Worm (Caenorhabditis elegans) whole organism, L4 larva: Measurements from ENCODE around the gene fli-1.

Source experiments
- F26F4.8 ChIP-seq: fragments of 200-800 bp; sonication (Bioruptor generic); conservative IDR thresholded peaks from 2 replicates; pipeline ENCODE4 v1.3.6; 2022; ENCODE audit warnings: missing genetic modification characterization, missing compliant biosample characterization
- F37D6.2 ChIP-seq: sonication (generic microtip); optimal IDR thresholded peaks from 2 replicates; lab custom pipeline; 2016; ENCODE audit warnings: mild to moderate bottlenecking, missing genetic modification characterization, missing compliant biosample characterization
- T20F7.1 ChIP-seq: fragments of 200-800 bp; sonication (Bioruptor generic); optimal IDR thresholded peaks from 2 replicates; lab custom pipeline; 2018; ENCODE audit warnings: mild to moderate bottlenecking, missing genetic modification characterization, missing compliant biosample characterization
- T26A8.4 ChIP-seq: fragments of 200-800 bp; sonication (Bioruptor generic); IDR thresholded peaks from 2 replicates; pipeline ENCODE4 v1.3.6; 2022; ENCODE audit warnings: missing genetic modification characterization, missing compliant biosample characterization
- Y48G9A.11 ChIP-seq: fragments of 200-800 bp; sonication (Bioruptor generic); IDR thresholded peaks from 2 replicates; pipeline ENCODE4 v1.3.6; 2022; ENCODE audit warnings: missing genetic modification reagents, missing genetic modification characterization, missing compliant biosample characterization
- Y5F2A.4 ChIP-seq: fragments of 200-800 bp; sonication (Bioruptor generic); optimal IDR thresholded peaks from 2 replicates; lab custom pipeline; 2018; ENCODE audit warnings: mild to moderate bottlenecking, missing genetic modification characterization, missing compliant biosample characterization
- aha-1 ChIP-seq: fragments of 150-350 bp; peaks from one replicate; lab custom pipeline; 2014; ENCODE audit warnings: missing biosample characterization, missing genetic modification characterization
- aly-2 ChIP-seq: sonication (generic microtip); optimal IDR thresholded peaks from 2 replicates; lab custom pipeline; 2018; ENCODE audit warnings: missing biosample characterization, missing genetic modification characterization
- arid-1 ChIP-seq: fragments of 200-800 bp; sonication (Bioruptor generic); conservative IDR thresholded peaks from 2 replicates; pipeline ENCODE4 v1.3.6; 2022; ENCODE audit warnings: missing genetic modification reagents, missing genetic modification characterization, missing compliant biosample characterization
- attf-4 ChIP-seq: sonication (generic microtip); optimal IDR thresholded peaks from 3 replicates; lab custom pipeline; 2017; ENCODE audit warnings: missing biosample characterization, missing genetic modification characterization
- ceh-20 ChIP-seq: fragments of 200-800 bp; sonication (Bioruptor generic); IDR thresholded peaks from 2 replicates; pipeline ENCODE4 v1.3.6; 2022; ENCODE audit warnings: missing genetic modification reagents, missing genetic modification characterization, missing compliant biosample characterization
- ceh-44 ChIP-seq: fragments of 200-800 bp; sonication (Bioruptor generic); IDR thresholded peaks from 2 replicates; pipeline ENCODE4 v1.3.6; 2022; ENCODE audit warnings: missing genetic modification reagents, missing genetic modification characterization, missing compliant biosample characterization
- ceh-62 ChIP-seq: sonication (generic microtip); optimal IDR thresholded peaks from 2 replicates; lab custom pipeline; 2017; ENCODE audit warnings: missing biosample characterization, missing genetic modification characterization
- ces-1 ChIP-seq: fragments of 150-350 bp; sonication (generic microtip); optimal IDR thresholded peaks from 4 replicates; lab custom pipeline; 2014; ENCODE audit warnings: missing biosample characterization, missing genetic modification reagents, missing genetic modification characterization
- cey-2 ChIP-seq: sonication (generic microtip); optimal IDR thresholded peaks from 3 replicates; lab custom pipeline; 2017; ENCODE audit warnings: missing genetic modification characterization, mild to moderate bottlenecking, missing compliant biosample characterization, antibody characterized with exemption, borderline replicate concordance; ENCODE audit not compliant: insufficient read depth
- ctbp-1 ChIP-seq: fragments of 200-800 bp; sonication (Bioruptor generic); IDR thresholded peaks from 2 replicates; pipeline ENCODE4 v1.3.6; 2022; ENCODE audit warnings: missing genetic modification reagents, missing genetic modification characterization, missing compliant biosample characterization
- daf-19 ChIP-seq: fragments of 200-800 bp; sonication (Bioruptor generic); conservative IDR thresholded peaks from 2 replicates; pipeline ENCODE4 v1.3.6; 2022; ENCODE audit warnings: missing genetic modification characterization, missing compliant biosample characterization
- dmd-6 ChIP-seq: fragments of 200-800 bp; sonication (Bioruptor generic); IDR thresholded peaks from 2 replicates; pipeline ENCODE4 v1.3.6; 2022; ENCODE audit warnings: missing genetic modification reagents, missing genetic modification characterization, missing compliant biosample characterization
- dpl-1 ChIP-seq: fragments of 150-350 bp; optimal IDR thresholded peaks from 2 replicates; lab custom pipeline; 2014; ENCODE audit warnings: missing biosample characterization, missing genetic modification reagents, missing genetic modification characterization
- egl-27 ChIP-seq: sonication (generic microtip); optimal IDR thresholded peaks from 3 replicates; lab custom pipeline; 2017; ENCODE audit warnings: missing biosample characterization, missing genetic modification reagents, missing genetic modification characterization
- gei-8 ChIP-seq: fragments of 200-800 bp; sonication (Bioruptor generic); optimal IDR thresholded peaks from 2 replicates; lab custom pipeline; 2018; ENCODE audit warnings: mild to moderate bottlenecking, missing genetic modification characterization, missing compliant biosample characterization
- jun-1 ChIP-seq: fragments of 150-350 bp; optimal IDR thresholded peaks from 2 replicates; lab custom pipeline; 2014; ENCODE audit warnings: missing biosample characterization, missing genetic modification reagents, missing genetic modification characterization
- lin-39 ChIP-seq: fragments of 150-350 bp; optimal IDR thresholded peaks from 2 replicates; lab custom pipeline; 2014; ENCODE audit warnings: missing biosample characterization, missing genetic modification reagents, missing genetic modification characterization
- lir-3 ChIP-seq: sonication (generic microtip); optimal IDR thresholded peaks from 2 replicates; lab custom pipeline; 2016; ENCODE audit warnings: mild to moderate bottlenecking, missing genetic modification characterization, missing compliant biosample characterization
- madf-9 ChIP-seq: fragments of 200-800 bp; sonication (Bioruptor generic); conservative IDR thresholded peaks from 2 replicates; pipeline ENCODE4 v1.3.6; 2022; ENCODE audit warnings: missing genetic modification reagents, missing genetic modification characterization, missing compliant biosample characterization
- mdl-1 ChIP-seq, 2 experiments: fragments of 150-350 bp in 1 of 2; sonication (generic microtip) in 1 of 2; optimal IDR thresholded peaks; 2 replicates each; lab custom pipeline; 2014 to 2017; ENCODE audit warnings: missing biosample characterization in 2 of 2, missing genetic modification characterization in 2 of 2
- mdt-29 ChIP-seq: fragments of 200-800 bp; sonication (Bioruptor generic); IDR thresholded peaks from 2 replicates; pipeline ENCODE4 v1.3.6; 2022; ENCODE audit warnings: missing genetic modification reagents, missing genetic modification characterization, missing compliant biosample characterization
- mep-1 ChIP-seq: fragments of 150-350 bp; sonication (generic microtip); optimal IDR thresholded peaks from 3 replicates; lab custom pipeline; 2014; ENCODE audit warnings: missing biosample characterization, missing genetic modification characterization
- mxl-3 ChIP-seq: fragments of 200-800 bp; sonication (Bioruptor generic); optimal IDR thresholded peaks from 2 replicates; lab custom pipeline; 2018; ENCODE audit warnings: mild to moderate bottlenecking, missing genetic modification characterization, missing compliant biosample characterization
- nhr-11 ChIP-seq: fragments of 150-350 bp; optimal IDR thresholded peaks from 2 replicates; lab custom pipeline; 2014; ENCODE audit warnings: missing biosample characterization, missing genetic modification characterization
- nhr-25 ChIP-seq: sonication (generic microtip); optimal IDR thresholded peaks from 2 replicates; lab custom pipeline; 2017; ENCODE audit warnings: missing genetic modification characterization, mild to moderate bottlenecking, missing compliant biosample characterization, antibody characterized with exemption, moderate library complexity, borderline replicate concordance; ENCODE audit not compliant: insufficient read depth
- nhr-28 ChIP-seq: fragments of 150-350 bp; optimal IDR thresholded peaks from 2 replicates; lab custom pipeline; 2014; ENCODE audit warnings: missing biosample characterization, missing genetic modification characterization
- nhr-42 ChIP-seq: fragments of 200-800 bp; sonication (Bioruptor generic); IDR thresholded peaks from 2 replicates; pipeline ENCODE4 v1.3.6; 2022; ENCODE audit warnings: missing genetic modification characterization, missing compliant biosample characterization
- nhr-48 ChIP-seq: sonication (generic microtip); optimal IDR thresholded peaks from 2 replicates; lab custom pipeline; 2016; ENCODE audit warnings: mild to moderate bottlenecking, missing genetic modification characterization, missing compliant biosample characterization
- nhr-6 ChIP-seq: fragments of 150-350 bp; optimal IDR thresholded peaks from 2 replicates; lab custom pipeline; 2014; ENCODE audit warnings: missing biosample characterization, missing genetic modification characterization
- pha-4 ChIP-seq, 2 experiments: fragments of 150-350 bp in 1 of 2; fragments of 200-800 bp in 1 of 2; sonication (Bioruptor generic) in 1 of 2; IDR thresholded peaks in 1 of 2; optimal IDR thresholded peaks in 1 of 2; 2 replicates each; pipeline versions ENCODE4 v1.3.6 to Lab custom; 2014 to 2022; ENCODE audit warnings: missing genetic modification characterization in 2 of 2, missing genetic modification reagents in 2 of 2, missing biosample characterization in 1 of 2, missing compliant biosample characterization in 1 of 2
- php-3 ChIP-seq: fragments of 200-800 bp; sonication (Bioruptor generic); IDR thresholded peaks from 2 replicates; pipeline ENCODE4 v1.3.6; 2022; ENCODE audit warnings: missing genetic modification reagents, missing genetic modification characterization, missing compliant biosample characterization
- pqm-1 ChIP-seq: sonication (generic microtip); optimal IDR thresholded peaks from 2 replicates; lab custom pipeline; 2017; ENCODE audit warnings: missing biosample characterization, missing genetic modification characterization
- rbr-2 ChIP-seq: sonication (generic microtip); optimal IDR thresholded peaks from 2 replicates; lab custom pipeline; 2016; ENCODE audit warnings: missing genotype, missing genetic modification characterization, missing compliant biosample characterization
- saeg-2 ChIP-seq: fragments of 200-800 bp; sonication (Bioruptor generic); IDR thresholded peaks from 2 replicates; pipeline ENCODE4 v1.3.6; 2022; ENCODE audit warnings: missing genetic modification reagents, missing genetic modification characterization, missing compliant biosample characterization
- sdz-12 ChIP-seq: fragments of 200-800 bp; sonication (Bioruptor generic); optimal IDR thresholded peaks from 2 replicates; lab custom pipeline; 2018; ENCODE audit warnings: mild to moderate bottlenecking, missing genetic modification characterization, missing compliant biosample characterization
- set-16 ChIP-seq: fragments of 200-800 bp; sonication (Bioruptor generic); IDR thresholded peaks from 2 replicates; pipeline ENCODE4 v1.3.6; 2022; ENCODE audit warnings: missing genetic modification reagents, missing genetic modification characterization, missing compliant biosample characterization
- snpc-1.2 ChIP-seq: fragments of 200-800 bp; sonication (Bioruptor generic); IDR thresholded peaks from 2 replicates; pipeline ENCODE4 v1.3.6; 2022; ENCODE audit warnings: missing genetic modification reagents, missing genetic modification characterization, missing compliant biosample characterization
- snpc-4 ChIP-seq: fragments of 150-350 bp; optimal IDR thresholded peaks from 2 replicates; lab custom pipeline; 2014; ENCODE audit warnings: missing biosample characterization, missing genetic modification characterization
- spr-1 ChIP-seq: sonication (generic microtip); optimal IDR thresholded peaks from 2 replicates; lab custom pipeline; 2016; ENCODE audit warnings: mild to moderate bottlenecking, missing genetic modification characterization, missing compliant biosample characterization
- tag-97 ChIP-seq: fragments of 200-800 bp; sonication (Bioruptor generic); IDR thresholded peaks from 2 replicates; pipeline ENCODE4 v1.3.6; 2022; ENCODE audit warnings: missing genetic modification characterization, missing compliant biosample characterization
- vab-7 ChIP-seq: fragments of 200-800 bp; sonication (Bioruptor generic); IDR thresholded peaks from 2 replicates; pipeline ENCODE4 v1.3.6; 2022; ENCODE audit warnings: missing genetic modification reagents, missing genetic modification characterization, missing compliant biosample characterization
- zfp-2 ChIP-seq: sonication (generic microtip); optimal IDR thresholded peaks from 2 replicates; lab custom pipeline; 2016; ENCODE audit warnings: mild to moderate bottlenecking, missing genetic modification characterization, missing compliant biosample characterization
- zfp-3 ChIP-seq: fragments of 200-800 bp; sonication (Bioruptor generic); conservative IDR thresholded peaks from 2 replicates; pipeline ENCODE4 v1.3.6; 2022; ENCODE audit warnings: missing genetic modification reagents, missing genetic modification characterization, missing compliant biosample characterization
- zip-11 ChIP-seq: fragments of 200-800 bp; sonication (Bioruptor generic); IDR thresholded peaks from 2 replicates; pipeline ENCODE4 v1.3.6; 2022; ENCODE audit warnings: missing genetic modification characterization, missing compliant biosample characterization
- ztf-7 ChIP-seq: fragments of 150-350 bp; optimal IDR thresholded peaks from 2 replicates; lab custom pipeline; 2014; ENCODE audit warnings: missing biosample characterization, missing genetic modification characterization

fli-1 gene

DNA sequence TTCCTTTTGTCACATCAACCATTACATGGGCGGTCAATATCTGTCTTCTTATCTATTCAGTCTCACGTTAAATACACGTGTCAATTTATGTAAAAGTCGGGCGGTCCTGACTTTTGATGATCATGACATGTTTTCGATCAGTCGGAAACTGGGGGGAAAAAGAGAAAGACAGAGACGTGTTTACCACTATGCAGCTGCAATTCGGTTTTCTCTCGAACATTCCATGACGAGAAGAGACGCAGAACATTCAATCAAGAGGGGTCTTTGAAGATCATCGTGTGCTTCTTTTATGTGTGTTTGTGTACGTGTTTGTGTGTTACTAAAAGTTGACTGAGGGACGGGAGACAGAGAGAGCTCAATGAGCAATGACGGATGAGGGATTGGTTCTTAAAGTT is 25.2 kb downstream of the fli-1 start (continued):
- 0 out of 2 replicates have a peak, but pooled peaks have one; percentile 70 for TF ChIP-seq zfp-3 (GFP tag; lab: Robert Waterston, UW)
- TF ChIP-seq F26F4.8, result no peak
- peak; percentile 82 for TF ChIP-seq T20F7.1 (GFP tag; lab: Kevin White, UChicago)
- TF ChIP-seq tag-97 (GFP tag; lab: Robert Waterston, UW), result no peak
- TF ChIP-seq pha-4 (GFP tag; IDR thresholded peaks at IDR 0.05; lab: Robert Waterston, UW), result peak; percentile 77
- peak; percentile 97 for TF ChIP-seq pha-4 (tag; optimal IDR thresholded peaks at IDR 0.05; lab: Kevin White, UChicago)
- TF ChIP-seq ctbp-1, result peak; percentile 71
- no peak for TF ChIP-seq nhr-6
- TF ChIP-seq ztf-7, result peak; percentile 72
- peak; percentile 90 for TF ChIP-seq rbr-2 (tag; lab: Kevin White, UChicago)
- peak; percentile 97 for TF ChIP-seq mdt-29 (GFP tag; lab: Robert Waterston, UW)
- TF ChIP-seq T26A8.4 (GFP tag; lab: Robert Waterston, UW), result peak; percentile 77; the same call in 1 of the 2 replicates
- TF ChIP-seq nhr-28 (tag; lab: Kevin White, UChicago), result peak; percentile 89
- TF ChIP-seq lir-3 (tag; lab: Kevin White, UChicago), result no peak
- no peak for TF ChIP-seq daf-19
- peak; percentile 68 for TF ChIP-seq egl-27 (tag; lab: Kevin White, UChicago)
- TF ChIP-seq gei-8 (GFP tag; lab: Kevin White, UChicago), result peak; percentile 84
- TF ChIP-seq snpc-1.2 (GFP tag; lab: Robert Waterston, UW), result no peak
- no peak for TF ChIP-seq ceh-44 (GFP tag; lab: Robert Waterston, UW)
- peak; percentile 70 for TF ChIP-seq aha-1
- TF ChIP-seq set-16 (GFP tag; lab: Robert Waterston, UW), result peak; percentile 23; the same call in 1 of the 2 replicates
- TF ChIP-seq sdz-12 (GFP tag; lab: Kevin White, UChicago), result no peak
- TF ChIP-seq saeg-2 (GFP tag; lab: Robert Waterston, UW), result peak; percentile 64; the same call in 1 of the 2 replicates
- TF ChIP-seq mxl-3 (GFP tag; lab: Kevin White, UChicago), result peak; percentile 98
- peak; percentile 44 for TF ChIP-seq madf-9 (GFP tag; lab: Robert Waterston, UW)
- peak; percentile 19 for TF ChIP-seq F37D6.2
- TF ChIP-seq vab-7 (GFP tag; lab: Robert Waterston, UW), result no peak
- no peak for TF ChIP-seq zip-11 (GFP tag; lab: Robert Waterston, UW)
- no peak for TF ChIP-seq ces-1 (GFP tag; lab: Kevin White, UChicago)
- peak; percentile 93 for TF ChIP-seq dmd-6 (GFP tag; lab: Robert Waterston, UW)
- TF ChIP-seq cey-2 (tag; lab: Kevin White, UChicago), result peak; percentile 90
- peak; percentile 97 for TF ChIP-seq nhr-48
- TF ChIP-seq nhr-42 (GFP tag; lab: Robert Waterston, UW), result peak; percentile 60; the same call in 1 of the 2 replicates
- no peak for TF ChIP-seq aly-2
- peak; percentile 98 for TF ChIP-seq nhr-11 (tag; lab: Kevin White, UChicago)
- TF ChIP-seq dpl-1 (GFP tag; lab: Kevin White, UChicago), result peak; percentile 58
- TF ChIP-seq php-3 (GFP tag; lab: Robert Waterston, UW), result peak; percentile 96
- no peak for TF ChIP-seq Y5F2A.4 (GFP tag; lab: Kevin White, UChicago)
- TF ChIP-seq mdl-1 (tag; optimal IDR thresholded peaks at IDR 0.05; lab: Kevin White, UChicago), result peak; percentile 66 to 97
- TF ChIP-seq pqm-1 (tag; lab: Kevin White, UChicago), result peak; percentile 15
- TF ChIP-seq lin-39 (tag; lab: Kevin White, UChicago), result no peak
- peak; percentile 72 for TF ChIP-seq spr-1
- peak; percentile 49 for TF ChIP-seq jun-1
- TF ChIP-seq arid-1 (GFP tag; lab: Robert Waterston, UW), result 0 out of 2 replicates have a peak, but pooled peaks have one; percentile 36
- no peak for TF ChIP-seq zfp-2 (tag; lab: Kevin White, UChicago)
- peak; percentile 92; the same call in 1 of the 2 replicates for TF ChIP-seq ceh-20 (GFP tag; lab: Robert Waterston, UW)
- TF ChIP-seq attf-4, result no peak
- TF ChIP-seq mep-1, result peak; percentile 90
- TF ChIP-seq ceh-62 (tag; lab: Kevin White, UChicago), result no peak
- no peak for TF ChIP-seq Y48G9A.11 (GFP tag; lab: Robert Waterston, UW)
- no peak for TF ChIP-seq snpc-4 (tag; lab: Kevin White, UChicago)
- peak; percentile 72 for TF ChIP-seq nhr-25 (tag; lab: Kevin White, UChicago)
